Fruit fly (Drosophila melanogaster): ENCODE measurements around the gene GILT2.
A peak's percentile ranks its signal among the peaks of the same experiment; 100 is the strongest.

Gene GILT2

DNA sequence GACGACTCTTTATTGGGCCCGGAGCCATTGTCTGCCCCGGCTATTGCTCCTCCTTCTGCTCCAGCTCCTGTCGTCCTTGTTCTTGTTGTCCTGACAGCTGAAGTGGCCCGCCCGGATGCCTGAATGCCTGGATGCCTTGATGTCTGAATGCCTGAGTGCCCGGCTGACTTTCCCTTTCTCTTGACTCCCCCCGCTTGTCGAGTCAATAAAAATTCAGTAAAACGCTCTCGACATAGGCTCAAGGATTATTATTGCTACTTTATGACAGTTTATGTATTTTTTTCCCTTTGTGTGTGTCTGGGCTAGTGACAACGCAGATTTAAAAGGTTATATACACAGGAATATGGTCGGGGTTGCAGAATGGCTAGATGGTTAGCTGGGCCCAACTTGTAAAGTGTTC lies 28.9 kb upstream of the GILT2 start:
- TF ChIP-seq CG17385 (GFP tag; optimal IDR thresholded peaks at IDR 0.05) = no peak
- no peak for TF ChIP-seq Elba2 (GFP tag; optimal IDR thresholded peaks at IDR 0.05)
- no peak for TF ChIP-seq psq (GFP tag; optimal IDR thresholded peaks at IDR 0.05)
- peak; percentile 90 for TF ChIP-seq abd-A (tag; optimal IDR thresholded peaks at IDR 0.05)
- no peak for TF ChIP-seq Hr39 (optimal IDR thresholded peaks at IDR 0.05)
- peak; percentile 48; the same call in 1 of the 2 replicates for TF ChIP-seq crol (GFP tag; IDR thresholded peaks at IDR 0.05)
- TF ChIP-seq CG3838 (GFP tag; optimal IDR thresholded peaks at IDR 0.05) = no peak
- peak; percentile 32 for TF ChIP-seq Med (GFP tag)
- no peak for TF ChIP-seq bab2 (GFP tag; optimal IDR thresholded peaks at IDR 0.05)
- peak; percentile 15 for TF ChIP-seq CG13894 (tag; optimal IDR thresholded peaks at IDR 0.05)
- TF ChIP-seq Ets65A (GFP tag) = peak; percentile 63
- TF ChIP-seq CG4617 (GFP tag; optimal IDR thresholded peaks at IDR 0.05; ENCODE audit: borderline replicate concordance) = no peak
- TF ChIP-seq CG31388 (GFP tag; optimal IDR thresholded peaks at IDR 0.05) = no peak
- no peak for TF ChIP-seq az2 (GFP tag; optimal IDR thresholded peaks at IDR 0.05)
- TF ChIP-seq hkb (optimal IDR thresholded peaks at IDR 0.05) = no peak
- no peak for TF ChIP-seq hkb (GFP tag; IDR thresholded peaks at IDR 0.05)
- no peak for TF ChIP-seq repo (GFP tag; optimal IDR thresholded peaks at IDR 0.05)
- TF ChIP-seq CG11696 (GFP tag; IDR thresholded peaks at IDR 0.05) = no peak
- no peak for TF ChIP-seq hth (optimal IDR thresholded peaks at IDR 0.05)
- no peak for TF ChIP-seq wek (GFP tag; optimal IDR thresholded peaks at IDR 0.05)
- TF ChIP-seq yki (optimal IDR thresholded peaks at IDR 0.05) = no peak

dm6 chr3R:23652525-23653108 lies 26.1 kb upstream of the GILT2 start:
- TF ChIP-seq CG10462 (GFP tag; optimal IDR thresholded peaks at IDR 0.05) (no peak), CG6175 (GFP tag; IDR thresholded peaks at IDR 0.05) (peak; percentile 67; the same call in 2 of the 3 replicates), CG3726 (GFP tag; IDR thresholded peaks at IDR 0.05) (peak; percentile 52; the same call in 1 of the 3 replicates), HLH4C (GFP tag; IDR thresholded peaks at IDR 0.05; ENCODE audit: partially characterized antibody) (no peak), CG10543 (GFP tag; optimal IDR thresholded peaks at IDR 0.05) (peak; percentile 46), CG2116 (GFP tag; optimal IDR thresholded peaks at IDR 0.05) (peak; percentile 24), CG7987 (GFP tag; optimal IDR thresholded peaks at IDR 0.05) (peak; percentile 80), CG13287 (GFP tag; IDR thresholded peaks at IDR 0.05; ENCODE audit: partially characterized antibody) (no peak), CG6854 (GFP tag; optimal IDR thresholded peaks at IDR 0.05) (peak; percentile 77), CG8924 (tag; optimal IDR thresholded peaks at IDR 0.05) (peak; percentile 34), cg (GFP tag; optimal IDR thresholded peaks at IDR 0.05) (no peak), CG4854 (GFP tag; optimal IDR thresholded peaks at IDR 0.05) (peak; percentile 64), sens (GFP tag) (peak; percentile 80), Doc3 (GFP tag; IDR thresholded peaks at IDR 0.05; ENCODE audit: partially characterized antibody) (no peak), tgo (GFP tag; IDR thresholded peaks at IDR 0.05) (no peak), jing (GFP tag; optimal IDR thresholded peaks at IDR 0.05) (no peak), CG1024 (GFP tag; IDR thresholded peaks at IDR 0.05) (no peak), dimm (GFP tag; IDR thresholded peaks at IDR 0.05) (no peak), CG1233 (GFP tag; optimal IDR thresholded peaks at IDR 0.05) (peak; percentile 56), pb (GFP tag; optimal IDR thresholded peaks at IDR 0.05) (no peak), CG14710 (tag; optimal IDR thresholded peaks at IDR 0.05) (no peak), CG15514 (GFP tag; optimal IDR thresholded peaks at IDR 0.05) (peak; percentile 83), CG14667 (GFP tag; IDR thresholded peaks at IDR 0.05) (peak; percentile 13; the same call in 1 of the 2 replicates), Mrtf (GFP tag; IDR thresholded peaks at IDR 0.05) (peak; percentile 49; the same call in 1 of the 3 replicates), phol (tag; optimal IDR thresholded peaks at IDR 0.05) (no peak), Deaf1 (tag; optimal IDR thresholded peaks at IDR 0.05) (peak; percentile 13), mld (GFP tag; IDR thresholded peaks at IDR 0.05; ENCODE audit: partially characterized antibody) (no peak), grn (GFP tag; optimal IDR thresholded peaks at IDR 0.05) (peak; percentile 9), wdn (GFP tag; IDR thresholded peaks at IDR 0.05) (0 out of 2 replicates have a peak, but pooled peaks have one; percentile 21), Hmr (GFP tag; optimal IDR thresholded peaks at IDR 0.05) (peak; percentile 93), gcm2 (GFP tag; optimal IDR thresholded peaks at IDR 0.05) (peak; percentile 27)
